Fruit fly (Drosophila melanogaster) whole organism, pupa: ENCODE results near the gene Gcn5.

ENCODE experiments used
- CG17806 ChIP-seq: fragments of 200-800 bp; sonication (Bioruptor generic); optimal IDR thresholded peaks from 2 replicates; lab custom pipeline; 2018; ENCODE audit warnings: missing biosample characterization, mild to moderate bottlenecking, missing genetic modification characterization, moderate library complexity
- Pif1A ChIP-seq: fragments of 200-800 bp; sonication (Bioruptor generic); optimal IDR thresholded peaks from 3 replicates; lab custom pipeline; 2016; ENCODE audit warnings: missing biosample characterization, missing genetic modification characterization
- rn ChIP-seq: fragments of 200-800 bp; sonication (Bioruptor generic); IDR thresholded peaks from 2 replicates; pipeline ENCODE4 v1.3.6; 2022; ENCODE audit warnings: missing biosample characterization, missing genetic modification characterization

dm6 chr3L:12532220-12532619, 8.4 kb upstream of the Gcn5 start:
- TF ChIP-seq Pif1A (GFP tag; lab: Kevin White, UChicago): no peak
- no peak for TF ChIP-seq rn
- no peak for TF ChIP-seq CG17806 (tag; lab: Kevin White, UChicago)
